Fruit fly (Drosophila melanogaster) whole organism, embryonic: ENCODE measurements around the gene Bet5.

Experiments
- ATbp ChIP-seq: fragments of 200-800 bp; sonication (Bioruptor generic); optimal IDR thresholded peaks from 2 replicates; lab custom pipeline; 2017; ENCODE audit warnings: missing biosample characterization, mild to moderate bottlenecking, missing genetic modification characterization, missing genetic modification reagents
- Abd-B ChIP-seq: fragments of 200-800 bp; sonication (Bioruptor generic); optimal IDR thresholded peaks from 2 replicates; lab custom pipeline; 2018; ENCODE audit warnings: missing biosample characterization, mild to moderate bottlenecking, missing genetic modification characterization, moderate library complexity
- Blimp-1 ChIP-seq: fragments of 200-800 bp; sonication (Bioruptor generic); optimal IDR thresholded peaks from 3 replicates; lab custom pipeline; 2018; ENCODE audit warnings: missing biosample characterization, missing genetic modification characterization, mild to moderate bottlenecking, moderate library complexity, missing genetic modification reagents
- C15 ChIP-seq: fragments of 200-800 bp; sonication (Bioruptor generic); IDR thresholded peaks from 3 replicates; pipeline ENCODE4 v1.3.6; 2022; ENCODE audit warnings: missing biosample characterization, missing genetic modification characterization
- CG10209 ChIP-seq: fragments of 200-800 bp; sonication (Bioruptor generic); optimal IDR thresholded peaks from 3 replicates; lab custom pipeline; 2017; ENCODE audit warnings: missing biosample characterization, mild to moderate bottlenecking, missing genetic modification characterization, missing genetic modification reagents
- CG10431 ChIP-seq: fragments of 200-800 bp; sonication (Bioruptor generic); optimal IDR thresholded peaks from 3 replicates; lab custom pipeline; 2018; ENCODE audit warnings: missing biosample characterization, mild to moderate bottlenecking, missing genetic modification characterization
- CG10654 ChIP-seq: fragments of 200-800 bp; sonication (Bioruptor generic); optimal IDR thresholded peaks from 2 replicates; lab custom pipeline; 2016; ENCODE audit warnings: missing biosample characterization, missing genetic modification characterization
- CG12071 ChIP-seq: fragments of 200-800 bp; sonication (Bioruptor generic); optimal IDR thresholded peaks from 3 replicates; lab custom pipeline; 2018; ENCODE audit warnings: missing biosample characterization, mild to moderate bottlenecking, missing genetic modification characterization
- CG12769 ChIP-seq: fragments of 200-800 bp; sonication (Bioruptor generic); optimal IDR thresholded peaks from 2 replicates; lab custom pipeline; 2019; ENCODE audit warnings: missing biosample characterization, mild to moderate bottlenecking, missing genetic modification characterization, moderate library complexity
- CG14014 ChIP-seq: fragments of 200-800 bp; sonication (Bioruptor generic); IDR thresholded peaks from 2 replicates; pipeline ENCODE4 v1.3.6; 2022; ENCODE audit warnings: missing biosample characterization, missing genetic modification characterization
- CG17612 ChIP-seq: fragments of 200-800 bp; sonication (Bioruptor generic); IDR thresholded peaks from 2 replicates; pipeline ENCODE4 v1.3.6; 2022; ENCODE audit warnings: missing biosample characterization, missing genetic modification characterization
- CG1832 ChIP-seq: fragments of 200-800 bp; sonication (Bioruptor generic); optimal IDR thresholded peaks from 2 replicates; lab custom pipeline; 2017; ENCODE audit warnings: missing biosample characterization, mild to moderate bottlenecking, missing genetic modification characterization, inconsistent platforms
- CG34376 ChIP-seq: fragments of 200-800 bp; sonication (Bioruptor generic); optimal IDR thresholded peaks from 2 replicates; lab custom pipeline; 2018; ENCODE audit warnings: missing biosample characterization, mild to moderate bottlenecking, missing genetic modification characterization
- CG4730 ChIP-seq: fragments of 200-800 bp; sonication (Bioruptor generic); IDR thresholded peaks from 2 replicates; pipeline ENCODE4 v1.3.6; 2022; ENCODE audit warnings: missing biosample characterization, missing genetic modification characterization
- CG6175 ChIP-seq: fragments of 200-800 bp; sonication (Bioruptor generic); IDR thresholded peaks from 3 replicates; pipeline ENCODE4 v1.3.6; 2022; ENCODE audit warnings: missing biosample characterization, missing genetic modification characterization
- CG6854 ChIP-seq: fragments of 200-800 bp; sonication (Bioruptor generic); optimal IDR thresholded peaks from 3 replicates; lab custom pipeline; 2017; ENCODE audit warnings: missing biosample characterization, mild to moderate bottlenecking, missing genetic modification characterization
- CG8359 ChIP-seq: fragments of 200-800 bp; sonication (Bioruptor generic); optimal IDR thresholded peaks from 2 replicates; lab custom pipeline; 2017; ENCODE audit warnings: missing biosample characterization, mild to moderate bottlenecking, missing genetic modification characterization, borderline replicate concordance
- Doc2 ChIP-seq: fragments of 200-800 bp; sonication (Bioruptor generic); IDR thresholded peaks from 2 replicates; pipeline ENCODE4 v1.3.6; 2022; ENCODE audit warnings: missing biosample characterization, missing genetic modification characterization
- Drgx ChIP-seq: fragments of 200-800 bp; sonication (Bioruptor generic); IDR thresholded peaks from 2 replicates; pipeline ENCODE4 v1.3.6; 2022; ENCODE audit warnings: missing biosample characterization, missing genetic modification characterization
- Elba2 ChIP-seq: fragments of 200-800 bp; sonication (Bioruptor generic); optimal IDR thresholded peaks from 3 replicates; lab custom pipeline; 2016; ENCODE audit warnings: missing biosample characterization, missing genetic modification characterization
- HHEX ChIP-seq: fragments of 200-800 bp; sonication (Bioruptor generic); optimal IDR thresholded peaks from 3 replicates; lab custom pipeline; 2017; ENCODE audit warnings: missing biosample characterization, mild to moderate bottlenecking, missing genetic modification characterization, missing genetic modification reagents
- HmgD ChIP-seq: fragments of 200-800 bp; sonication (Bioruptor generic); optimal IDR thresholded peaks from 3 replicates; lab custom pipeline; 2016; ENCODE audit warnings: missing biosample characterization, missing genetic modification characterization
- Hmx ChIP-seq: fragments of 200-800 bp; sonication (Bioruptor generic); optimal IDR thresholded peaks from 2 replicates; lab custom pipeline; 2016; ENCODE audit warnings: missing biosample characterization, missing genetic modification characterization
- Hr3 ChIP-seq: fragments of 200-800 bp; sonication (Bioruptor generic); optimal IDR thresholded peaks from 3 replicates; lab custom pipeline; 2016; ENCODE audit warnings: missing biosample characterization, missing genetic modification characterization
- Hr51 ChIP-seq, 2 experiments: fragments of 200-800 bp; sonication (Bioruptor generic); optimal IDR thresholded peaks; 2 replicates in 1 of 2; 3 replicates in 1 of 2; lab custom pipeline; 2016 to 2018; ENCODE audit warnings: missing biosample characterization in 2 of 2, missing genetic modification characterization in 2 of 2, mild to moderate bottlenecking in 1 of 2, moderate library complexity in 1 of 2
- Max ChIP-seq: fragments of 200-800 bp; sonication (Bioruptor generic); optimal IDR thresholded peaks from 2 replicates; lab custom pipeline; 2016; ENCODE audit warnings: missing biosample characterization, mild to moderate bottlenecking, missing genetic modification characterization
- Med ChIP-seq: fragments of 200-800 bp; sonication (Bioruptor generic); peaks from one replicate; lab custom pipeline; 2016; ENCODE audit warnings: missing biosample characterization, missing genetic modification characterization, mild to moderate bottlenecking, inconsistent platforms, moderate library complexity
- Myb ChIP-seq: fragments of 200-800 bp; sonication (Bioruptor generic); optimal IDR thresholded peaks from 2 replicates; lab custom pipeline; 2016; ENCODE audit warnings: missing biosample characterization, missing genetic modification characterization
- NK7.1 ChIP-seq: fragments of 200-800 bp; sonication (Bioruptor generic); optimal IDR thresholded peaks from 3 replicates; lab custom pipeline; 2016; ENCODE audit warnings: missing biosample characterization, missing genetic modification characterization
- Pdp1 ChIP-seq, 2 experiments: fragments of 200-800 bp; sonication (Bioruptor generic); optimal IDR thresholded peaks; 3 replicates each; lab custom pipeline; 2016; ENCODE audit warnings: missing biosample characterization in 2 of 2, missing genetic modification characterization in 2 of 2, mild to moderate bottlenecking in 1 of 2, moderate library complexity in 1 of 2
- Poxn ChIP-seq: fragments of 200-800 bp; sonication (Bioruptor generic); IDR thresholded peaks from 2 replicates; pipeline ENCODE4 v1.3.6; 2022; ENCODE audit warnings: missing biosample characterization, missing genetic modification characterization
- Tbp ChIP-seq: fragments of >200 bp; optimal IDR thresholded peaks from 2 replicates; lab custom pipeline; 2018; ENCODE audit warnings: missing biosample characterization, missing genetic modification characterization
- az2 ChIP-seq: fragments of 200-800 bp; sonication (Bioruptor generic); optimal IDR thresholded peaks from 3 replicates; lab custom pipeline; 2016; ENCODE audit warnings: missing biosample characterization, missing genetic modification characterization
- btn ChIP-seq: fragments of 200-800 bp; sonication (Bioruptor generic); optimal IDR thresholded peaks from 2 replicates; lab custom pipeline; 2016; ENCODE audit warnings: missing biosample characterization, missing genetic modification characterization
- caup ChIP-seq: fragments of 200-800 bp; sonication (Bioruptor generic); optimal IDR thresholded peaks from 3 replicates; lab custom pipeline; 2017; ENCODE audit warnings: missing biosample characterization, mild to moderate bottlenecking, missing genetic modification characterization, moderate library complexity; ENCODE audit not compliant: severe bottlenecking
- cg ChIP-seq: fragments of 200-800 bp; sonication (Bioruptor generic); optimal IDR thresholded peaks from 3 replicates; lab custom pipeline; 2019; ENCODE audit warnings: missing biosample characterization, mild to moderate bottlenecking, missing genetic modification characterization, moderate library complexity
- chif ChIP-seq, 2 experiments: fragments of 200-800 bp; sonication (Bioruptor generic); optimal IDR thresholded peaks; 3 replicates each; lab custom pipeline; 2016; ENCODE audit warnings: missing biosample characterization in 2 of 2, missing genetic modification characterization in 2 of 2
- ci ChIP-seq: fragments of 200-800 bp; sonication (Bioruptor generic); IDR thresholded peaks from 3 replicates; pipeline ENCODE4 v1.3.6; 2022; ENCODE audit warnings: missing biosample characterization, missing genetic modification characterization
- dm ChIP-seq: fragments of 200-800 bp; sonication (Bioruptor generic); optimal IDR thresholded peaks from 3 replicates; lab custom pipeline; 2016; ENCODE audit warnings: missing biosample characterization, missing genetic modification characterization
- fd3F ChIP-seq: fragments of 200-800 bp; sonication (Bioruptor generic); optimal IDR thresholded peaks from 2 replicates; lab custom pipeline; 2018; ENCODE audit warnings: missing biosample characterization, mild to moderate bottlenecking, missing genetic modification characterization, moderate library complexity
- gem ChIP-seq: fragments of 200-800 bp; sonication (Bioruptor generic); optimal IDR thresholded peaks from 2 replicates; lab custom pipeline; 2019; ENCODE audit warnings: missing biosample characterization, mild to moderate bottlenecking, missing genetic modification characterization, moderate library complexity
- lab ChIP-seq: fragments of 200-800 bp; sonication (Bioruptor generic); optimal IDR thresholded peaks from 3 replicates; lab custom pipeline; 2017; ENCODE audit warnings: missing biosample characterization, missing genetic modification characterization, mild to moderate bottlenecking, moderate library complexity, missing genetic modification reagents
- luna ChIP-seq: fragments of 200-800 bp; sonication (Bioruptor generic); optimal IDR thresholded peaks from 2 replicates; lab custom pipeline; 2016; ENCODE audit warnings: missing biosample characterization, missing genetic modification characterization
- mirr ChIP-seq: fragments of 200-800 bp; sonication (Bioruptor generic); optimal IDR thresholded peaks from 3 replicates; lab custom pipeline; 2018; ENCODE audit warnings: missing biosample characterization, mild to moderate bottlenecking, missing genetic modification characterization
- nerfin-2 ChIP-seq: fragments of 200-800 bp; sonication (Bioruptor generic); IDR thresholded peaks from 2 replicates; pipeline ENCODE4 v1.3.6; 2022; ENCODE audit warnings: missing biosample characterization, missing genetic modification characterization; ENCODE audit not compliant: partially characterized antibody
- seq ChIP-seq: fragments of 200-800 bp; sonication (Bioruptor generic); IDR thresholded peaks from 2 replicates; pipeline ENCODE4 v1.3.6; 2022; ENCODE audit warnings: missing biosample characterization, missing genetic modification characterization
- sob ChIP-seq: fragments of 200-800 bp; sonication (Bioruptor generic); IDR thresholded peaks from 2 replicates; pipeline ENCODE4 v1.3.6; 2022; ENCODE audit warnings: missing biosample characterization, missing genetic modification characterization
- sqz ChIP-seq: fragments of 200-800 bp; sonication (Bioruptor generic); optimal IDR thresholded peaks from 3 replicates; lab custom pipeline; 2018; ENCODE audit warnings: missing biosample characterization, mild to moderate bottlenecking, missing genetic modification characterization
- tna ChIP-seq: fragments of 200-800 bp; sonication (Bioruptor generic); IDR thresholded peaks from 2 replicates; pipeline ENCODE4 v1.3.6; 2022; ENCODE audit warnings: missing biosample characterization, missing genetic modification characterization; ENCODE audit not compliant: partially characterized antibody
- twi ChIP-seq: fragments of 200-800 bp; optimal IDR thresholded peaks from 2 replicates; lab custom pipeline; 2019; ENCODE audit warnings: missing biosample characterization, mild to moderate bottlenecking, missing genetic modification characterization, moderate library complexity
- wek ChIP-seq: fragments of 200-800 bp; sonication (Bioruptor generic); optimal IDR thresholded peaks from 3 replicates; lab custom pipeline; 2018; ENCODE audit warnings: missing biosample characterization, mild to moderate bottlenecking, missing genetic modification characterization, moderate library complexity

The Bet5 gene

dm6 chr3R:30193826-30194225 lies 13.8 kb downstream of the Bet5 start (continued):
- TF ChIP-seq CG12769 (tag; lab: Kevin White, UChicago) (peak; percentile 15), CG12071 (GFP tag; lab: Kevin White, UChicago) (peak; percentile 36), fd3F (no peak), CG6854 (GFP tag; lab: Kevin White, UChicago) (no peak), Blimp-1 (GFP tag; lab: Kevin White, UChicago) (no peak), caup (peak; percentile 6), mirr (peak; percentile 25), CG6175 (no peak), Max (no peak), CG10209 (GFP tag; lab: Kevin White, UChicago) (peak; percentile 0), Elba2 (GFP tag; lab: Kevin White, UChicago) (no peak), ci (peak; percentile 48; the same call in 2 of the 3 replicates), CG4730 (GFP tag; lab: Robert Waterston, UW) (no peak), Drgx (no peak), dm (GFP tag; lab: Kevin White, UChicago) (no peak), Tbp (GFP tag; lab: Kevin White, UChicago) (no peak), CG10431 (no peak), tna (no peak), sqz (GFP tag; lab: Kevin White, UChicago) (no peak), CG14014 (GFP tag; lab: Robert Waterston, UW) (peak; percentile 22; the same call in 1 of the 2 replicates), wek (GFP tag; lab: Kevin White, UChicago) (peak; percentile 42), Poxn (GFP tag; lab: Robert Waterston, UW) (no peak), NK7.1 (GFP tag; lab: Kevin White, UChicago) (no peak), Myb (no peak), C15 (GFP tag; lab: Robert Waterston, UW) (no peak), gem (tag; lab: Kevin White, UChicago) (no peak), CG34376 (GFP tag; lab: Kevin White, UChicago) (no peak), chif (GFP tag; optimal IDR thresholded peaks at IDR 0.05; lab: Kevin White, UChicago) (no peak), CG17612 (GFP tag; lab: Robert Waterston, UW) (0 out of 2 replicates have a peak, but pooled peaks have one; percentile 24), HmgD (GFP tag; lab: Kevin White, UChicago) (no peak), Med (peak; percentile 82), Hmx (GFP tag; lab: Kevin White, UChicago) (no peak), CG10654 (GFP tag; lab: Kevin White, UChicago) (no peak), CG1832 (GFP tag; lab: Kevin White, UChicago) (no peak), luna (GFP tag; lab: Kevin White, UChicago) (no peak), cg (GFP tag; lab: Kevin White, UChicago) (no peak), twi (tag; lab: Kevin White, UChicago) (no peak), Hr51 (GFP tag; optimal IDR thresholded peaks at IDR 0.05; lab: Kevin White, UChicago) (no peak), Doc2 (no peak), az2 (GFP tag; lab: Kevin White, UChicago) (no peak), HHEX (peak; percentile 15), seq (GFP tag; lab: Robert Waterston, UW) (no peak), Pdp1 (GFP tag; optimal IDR thresholded peaks at IDR 0.05; lab: Kevin White, UChicago) (no peak), sob (GFP tag; lab: Robert Waterston, UW) (peak; percentile 35; the same call in 1 of the 2 replicates), lab (GFP tag; lab: Kevin White, UChicago) (peak; percentile 31), CG8359 (GFP tag; lab: Kevin White, UChicago) (no peak), nerfin-2 (no peak), Abd-B (GFP tag; lab: Kevin White, UChicago) (no peak), ATbp (peak; percentile 38), btn (GFP tag; lab: Kevin White, UChicago) (no peak), Hr3 (GFP tag; lab: Kevin White, UChicago) (no peak)
